Fruit fly (Drosophila melanogaster): ENCODE measurements around the gene Cpr67B.

- TF ChIP-seq insv (optimal IDR thresholded peaks at IDR 0.05) (no peak), psq (optimal IDR thresholded peaks at IDR 0.05) (no peak)
Measured at dm6 chr3L:9419328-9419727, 14.7 kb downstream of the Cpr67B start.

All from Kc167 (cell line).